Fruit fly (Drosophila melanogaster) whole organism, embryonic: Measurements from ENCODE around the gene CG16727.

Source experiments
- Asciz ChIP-seq: fragments of 200-800 bp; sonication (Bioruptor generic); optimal IDR thresholded peaks from 2 replicates; lab custom pipeline; 2017; ENCODE audit warnings: missing biosample characterization, mild to moderate bottlenecking, missing genetic modification characterization, missing genetic modification reagents
- CG10267 ChIP-seq: fragments of 200-800 bp; sonication (Bioruptor generic); optimal IDR thresholded peaks from 2 replicates; lab custom pipeline; 2018; ENCODE audit warnings: missing biosample characterization, mild to moderate bottlenecking, missing genetic modification characterization, moderate library complexity
- CG10274 ChIP-seq: fragments of 200-800 bp; sonication (Bioruptor generic); optimal IDR thresholded peaks from 3 replicates; lab custom pipeline; 2017; ENCODE audit warnings: missing biosample characterization, mild to moderate bottlenecking, missing genetic modification characterization
- CG10654 ChIP-seq: fragments of 200-800 bp; sonication (Bioruptor generic); optimal IDR thresholded peaks from 2 replicates; lab custom pipeline; 2016; ENCODE audit warnings: missing biosample characterization, missing genetic modification characterization
- CG10979 ChIP-seq: fragments of 200-800 bp; sonication (Bioruptor generic); optimal IDR thresholded peaks from 2 replicates; lab custom pipeline; 2018; ENCODE audit warnings: missing biosample characterization, mild to moderate bottlenecking, missing genetic modification characterization, moderate library complexity
- CG11398 ChIP-seq: fragments of 200-800 bp; sonication (Bioruptor generic); optimal IDR thresholded peaks from 2 replicates; lab custom pipeline; 2016; ENCODE audit warnings: missing biosample characterization, missing genetic modification characterization
- CG12219 ChIP-seq: fragments of 200-800 bp; sonication (Bioruptor generic); optimal IDR thresholded peaks from 3 replicates; lab custom pipeline; 2018; ENCODE audit warnings: missing biosample characterization, mild to moderate bottlenecking, missing genetic modification characterization
- CG12659 ChIP-seq: fragments of 200-800 bp; sonication (Bioruptor generic); optimal IDR thresholded peaks from 3 replicates; lab custom pipeline; 2017; ENCODE audit warnings: mild to moderate bottlenecking, missing biosample characterization, missing genetic modification reagents, missing genetic modification characterization
- CG13775 ChIP-seq: fragments of 200-800 bp; sonication (Bioruptor generic); optimal IDR thresholded peaks from 3 replicates; lab custom pipeline; 2017; ENCODE audit warnings: missing biosample characterization, mild to moderate bottlenecking, missing genetic modification characterization
- CG13894 ChIP-seq: fragments of 200-800 bp; sonication (Bioruptor generic); optimal IDR thresholded peaks from 3 replicates; lab custom pipeline; 2018; ENCODE audit warnings: missing biosample characterization, mild to moderate bottlenecking, missing genetic modification characterization, moderate library complexity
- CG14710 ChIP-seq: fragments of 200-800 bp; sonication (Bioruptor generic); optimal IDR thresholded peaks from 3 replicates; lab custom pipeline; 2019; ENCODE audit warnings: missing biosample characterization, mild to moderate bottlenecking, missing genetic modification characterization, moderate library complexity
- CG15011 ChIP-seq: fragments of 200-800 bp; sonication (Bioruptor generic); optimal IDR thresholded peaks from 3 replicates; lab custom pipeline; 2018; ENCODE audit warnings: missing biosample characterization, mild to moderate bottlenecking, missing genetic modification characterization
- CG15269 ChIP-seq: fragments of 200-800 bp; sonication (Bioruptor generic); optimal IDR thresholded peaks from 2 replicates; lab custom pipeline; 2018; ENCODE audit warnings: missing biosample characterization, mild to moderate bottlenecking, missing genetic modification characterization, moderate library complexity
- CG15514 ChIP-seq: fragments of 200-800 bp; sonication (Bioruptor generic); optimal IDR thresholded peaks from 3 replicates; lab custom pipeline; 2017; ENCODE audit warnings: missing biosample characterization, missing genetic modification characterization, mild to moderate bottlenecking, moderate library complexity, missing genetic modification reagents
- CG15696 ChIP-seq: fragments of 200-800 bp; sonication (Bioruptor generic); optimal IDR thresholded peaks from 2 replicates; lab custom pipeline; 2019; ENCODE audit warnings: missing biosample characterization, mild to moderate bottlenecking, missing genetic modification characterization, moderate library complexity
- CG2678 ChIP-seq: fragments of 200-800 bp; sonication (Bioruptor generic); optimal IDR thresholded peaks from 3 replicates; lab custom pipeline; 2019; ENCODE audit warnings: missing biosample characterization, mild to moderate bottlenecking, missing genetic modification characterization, moderate library complexity
- CG2712 ChIP-seq: fragments of 200-800 bp; optimal IDR thresholded peaks from 3 replicates; lab custom pipeline; 2019; ENCODE audit warnings: missing biosample characterization, mild to moderate bottlenecking, missing genetic modification characterization, moderate library complexity
- CG30403 ChIP-seq: fragments of 200-800 bp; sonication (Bioruptor generic); optimal IDR thresholded peaks from 3 replicates; lab custom pipeline; 2016; ENCODE audit warnings: missing biosample characterization, missing genetic modification characterization
- CG31441 ChIP-seq: fragments of 200-800 bp; sonication (Bioruptor generic); IDR thresholded peaks from 2 replicates; pipeline ENCODE4 v1.3.6; 2022; ENCODE audit warnings: missing biosample characterization, missing genetic modification characterization
- CG3281 ChIP-seq: fragments of 200-800 bp; sonication (Bioruptor generic); optimal IDR thresholded peaks from 3 replicates; lab custom pipeline; 2017; ENCODE audit warnings: missing biosample characterization, mild to moderate bottlenecking, missing genetic modification characterization
- CG4424 ChIP-seq: fragments of 200-800 bp; sonication (Bioruptor generic); optimal IDR thresholded peaks from 3 replicates; lab custom pipeline; 2016; ENCODE audit warnings: missing biosample characterization, missing genetic modification characterization
- CG5245 ChIP-seq: fragments of 200-800 bp; sonication (Bioruptor generic); optimal IDR thresholded peaks from 3 replicates; lab custom pipeline; 2016; ENCODE audit warnings: missing biosample characterization, missing genetic modification characterization
- CG7839 ChIP-seq: fragments of 200-800 bp; sonication (Bioruptor generic); optimal IDR thresholded peaks from 3 replicates; lab custom pipeline; 2018; ENCODE audit warnings: missing biosample characterization, mild to moderate bottlenecking, missing genetic modification characterization, moderate library complexity
- CG8359 ChIP-seq: fragments of 200-800 bp; sonication (Bioruptor generic); optimal IDR thresholded peaks from 2 replicates; lab custom pipeline; 2017; ENCODE audit warnings: missing biosample characterization, mild to moderate bottlenecking, missing genetic modification characterization, borderline replicate concordance
- CG9437 ChIP-seq: fragments of 200-800 bp; sonication (Bioruptor generic); optimal IDR thresholded peaks from 2 replicates; lab custom pipeline; 2018; ENCODE audit warnings: missing biosample characterization, mild to moderate bottlenecking, missing genetic modification characterization
- D ChIP-seq, 2 experiments: fragments of 200-800 bp in 1 of 2; fragments of >200 bp in 1 of 2; sonication (Bioruptor generic) in 1 of 2; optimal IDR thresholded peaks; 2 replicates in 1 of 2; 3 replicates in 1 of 2; lab custom pipeline; 2017; ENCODE audit warnings: mild to moderate bottlenecking in 1 of 2, missing biosample characterization in 1 of 2, missing genetic modification characterization in 1 of 2, missing genetic modification reagents in 1 of 2
- D19A ChIP-seq: fragments of 200-800 bp; optimal IDR thresholded peaks from 3 replicates; lab custom pipeline; 2019; ENCODE audit warnings: missing biosample characterization, mild to moderate bottlenecking, missing genetic modification characterization, moderate library complexity
- D19B ChIP-seq: fragments of 200-800 bp; sonication (Bioruptor generic); optimal IDR thresholded peaks from 2 replicates; lab custom pipeline; 2017; ENCODE audit warnings: missing biosample characterization, mild to moderate bottlenecking, missing genetic modification characterization
- E2f2 ChIP-seq: fragments of 200-800 bp; sonication (Bioruptor generic); IDR thresholded peaks from 2 replicates; pipeline ENCODE4 v1.3.6; 2022; ENCODE audit warnings: missing biosample characterization, missing genetic modification characterization
- Eip74EF ChIP-seq, 2 experiments: fragments of 200-800 bp in 1 of 2; fragments of >200 bp in 1 of 2; sonication (Bioruptor generic) in 1 of 2; optimal IDR thresholded peaks; 2 replicates each; lab custom pipeline; 2017 to 2019; ENCODE audit warnings: missing biosample characterization in 2 of 2, missing genetic modification characterization in 2 of 2, mild to moderate bottlenecking in 1 of 2, moderate library complexity in 1 of 2
- Hr3 ChIP-seq: fragments of 200-800 bp; sonication (Bioruptor generic); optimal IDR thresholded peaks from 3 replicates; lab custom pipeline; 2016; ENCODE audit warnings: missing biosample characterization, missing genetic modification characterization
- Meics ChIP-seq: fragments of 200-800 bp; sonication (Bioruptor generic); optimal IDR thresholded peaks from 2 replicates; lab custom pipeline; 2017; ENCODE audit warnings: missing biosample characterization, mild to moderate bottlenecking, missing genetic modification characterization
- Opbp ChIP-seq: fragments of 200-800 bp; sonication (Bioruptor generic); IDR thresholded peaks from 3 replicates; pipeline ENCODE4 v1.3.6; 2022; ENCODE audit warnings: missing biosample characterization, missing genetic modification characterization; ENCODE audit not compliant: partially characterized antibody
- PHDP ChIP-seq: fragments of 200-800 bp; sonication (Bioruptor generic); optimal IDR thresholded peaks from 3 replicates; lab custom pipeline; 2018; ENCODE audit warnings: missing biosample characterization, mild to moderate bottlenecking, missing genetic modification characterization, moderate library complexity
- croc ChIP-seq: fragments of 200-800 bp; sonication (Bioruptor generic); conservative IDR thresholded peaks from 3 replicates; pipeline ENCODE4 v1.3.6; 2022; ENCODE audit warnings: missing biosample characterization, missing genetic modification characterization
- cwo ChIP-seq: fragments of 200-800 bp; sonication (Bioruptor generic); optimal IDR thresholded peaks from 3 replicates; lab custom pipeline; 2017; ENCODE audit warnings: missing biosample characterization, missing genetic modification characterization, mild to moderate bottlenecking, moderate library complexity, missing genetic modification reagents
- dmrt99B ChIP-seq: fragments of 200-800 bp; sonication (Bioruptor generic); optimal IDR thresholded peaks from 2 replicates; lab custom pipeline; 2018; ENCODE audit warnings: missing biosample characterization, mild to moderate bottlenecking, missing genetic modification characterization, moderate library complexity
- gem ChIP-seq: fragments of 200-800 bp; sonication (Bioruptor generic); optimal IDR thresholded peaks from 2 replicates; lab custom pipeline; 2019; ENCODE audit warnings: missing biosample characterization, mild to moderate bottlenecking, missing genetic modification characterization, moderate library complexity
- lab ChIP-seq: fragments of 200-800 bp; sonication (Bioruptor generic); optimal IDR thresholded peaks from 3 replicates; lab custom pipeline; 2017; ENCODE audit warnings: missing biosample characterization, missing genetic modification characterization, mild to moderate bottlenecking, moderate library complexity, missing genetic modification reagents
- lmd ChIP-seq: fragments of 200-800 bp; sonication (Bioruptor generic); IDR thresholded peaks from 2 replicates; pipeline ENCODE4 v1.3.6; 2022; ENCODE audit warnings: missing biosample characterization, missing genetic modification characterization
- nmo ChIP-seq: fragments of 200-800 bp; sonication (Bioruptor generic); optimal IDR thresholded peaks from 2 replicates; lab custom pipeline; 2018; ENCODE audit warnings: missing biosample characterization, mild to moderate bottlenecking, missing genetic modification characterization, moderate library complexity
- prd ChIP-seq, 3 experiments: fragments of >200 bp in 2 of 3; fragments of 200-800 bp in 1 of 3; sonication (Bioruptor generic) in 1 of 3; optimal IDR thresholded peaks in 2 of 3; IDR thresholded peaks in 1 of 3; 2 replicates in 2 of 3; 3 replicates in 1 of 3; pipeline versions ENCODE4 v1.3.6 to Lab custom; 2017 to 2022; ENCODE audit warnings: missing biosample characterization in 1 of 3, missing genetic modification characterization in 1 of 3
- sens ChIP-seq: fragments of 200-800 bp; sonication (Bioruptor generic); peaks from one replicate; lab custom pipeline; 2016; ENCODE audit warnings: missing biosample characterization, missing genetic modification characterization
- tap ChIP-seq: fragments of 200-800 bp; optimal IDR thresholded peaks from 3 replicates; lab custom pipeline; 2019; ENCODE audit warnings: missing biosample characterization, mild to moderate bottlenecking, missing genetic modification characterization, moderate library complexity
- tgo ChIP-seq: fragments of 200-800 bp; sonication (Bioruptor generic); IDR thresholded peaks from 3 replicates; pipeline ENCODE4 v1.3.6; 2022; ENCODE audit warnings: missing biosample characterization, missing genetic modification characterization
- vvl ChIP-seq: fragments of 200-800 bp; sonication (Bioruptor generic); IDR thresholded peaks from 2 replicates; pipeline ENCODE4 v1.3.6; 2022; ENCODE audit warnings: missing biosample characterization, missing genetic modification characterization

The CG16727 gene

dm6 chr3R:19627792-19628522, 14.8 kb downstream of the CG16727 start (continued):
- peak; percentile 84 for TF ChIP-seq nmo (GFP tag; lab: Kevin White, UChicago)
- peak; percentile 35; the same call in 1 of the 2 replicates for TF ChIP-seq lmd (GFP tag; lab: Robert Waterston, UW)
- TF ChIP-seq CG15269 (tag; lab: Kevin White, UChicago), result peak; percentile 4
- peak; percentile 40 for TF ChIP-seq CG15514 (GFP tag; lab: Kevin White, UChicago)
- TF ChIP-seq CG13775, result peak; percentile 29
- peak in 1 of 2 experiments; percentile 53 for TF ChIP-seq Eip74EF (GFP tag; optimal IDR thresholded peaks at IDR 0.05; lab: Kevin White, UChicago)
- TF ChIP-seq CG14710 (tag; lab: Kevin White, UChicago), result peak; percentile 62
- TF ChIP-seq CG10267 (tag; lab: Kevin White, UChicago), result peak; percentile 56
- peak; percentile 67 for TF ChIP-seq cwo (GFP tag; lab: Kevin White, UChicago)
- peak; percentile 5 for TF ChIP-seq CG5245
- TF ChIP-seq CG4424 (GFP tag; lab: Kevin White, UChicago), result peak; percentile 36
- no peak for TF ChIP-seq prd (optimal IDR thresholded peaks at IDR 0.05; lab: Kevin White, UChicago)
- TF ChIP-seq prd (GFP tag; IDR thresholded peaks at IDR 0.05; lab: Robert Waterston, UW), result peak; percentile 35; the same call in 2 of the 3 replicates
- TF ChIP-seq tgo (GFP tag; lab: Robert Waterston, UW), result peak; percentile 40; the same call in 2 of the 3 replicates
- peak; percentile 9; the same call in 1 of the 2 replicates for TF ChIP-seq E2f2 (GFP tag; lab: Robert Waterston, UW)
- TF ChIP-seq CG15696 (tag; lab: Kevin White, UChicago), result peak; percentile 31
- TF ChIP-seq croc (GFP tag; lab: Robert Waterston, UW), result no peak
- TF ChIP-seq PHDP (tag; lab: Kevin White, UChicago), result no peak
- peak; percentile 72 for TF ChIP-seq dmrt99B
- no peak for TF ChIP-seq D (optimal IDR thresholded peaks at IDR 0.05; lab: Kevin White, UChicago)
- peak; percentile 45 for TF ChIP-seq D (GFP tag; optimal IDR thresholded peaks at IDR 0.05; lab: Kevin White, UChicago)
- peak; percentile 12 for TF ChIP-seq CG13894
- TF ChIP-seq CG2712 (tag; lab: Kevin White, UChicago), result peak; percentile 75
- TF ChIP-seq CG10979 (tag; lab: Kevin White, UChicago), result peak; percentile 63
- peak; percentile 8 for TF ChIP-seq CG12659 (GFP tag; lab: Kevin White, UChicago)
- TF ChIP-seq CG10274 (GFP tag; lab: Kevin White, UChicago), result peak; percentile 61
- TF ChIP-seq lab (GFP tag; lab: Kevin White, UChicago), result peak; percentile 70
- TF ChIP-seq CG3281, result peak; percentile 65
- TF ChIP-seq CG9437 (GFP tag; lab: Kevin White, UChicago), result peak; percentile 35
- TF ChIP-seq Meics (GFP tag; lab: Kevin White, UChicago), result peak; percentile 69
- TF ChIP-seq CG12219, result no peak
- no peak for TF ChIP-seq Opbp
- TF ChIP-seq gem, result peak; percentile 50
- peak; percentile 63 for TF ChIP-seq CG31441
- peak; percentile 76 for TF ChIP-seq CG7839 (tag; lab: Kevin White, UChicago)
- peak; percentile 92 for TF ChIP-seq D19B
- peak; percentile 50 for TF ChIP-seq tap
- peak; percentile 30 for TF ChIP-seq CG30403 (GFP tag; lab: Kevin White, UChicago)
- peak; percentile 52 for TF ChIP-seq Asciz (GFP tag; lab: Kevin White, UChicago)
- TF ChIP-seq CG8359 (GFP tag; lab: Kevin White, UChicago), result peak; percentile 37
- peak; percentile 77 for TF ChIP-seq CG2678 (tag; lab: Kevin White, UChicago)
- peak; percentile 2 for TF ChIP-seq Hr3 (GFP tag; lab: Kevin White, UChicago)
- 0 out of 2 replicates have a peak, but pooled peaks have one; percentile 28 for TF ChIP-seq vvl
- no peak for TF ChIP-seq CG11398 (GFP tag; lab: Kevin White, UChicago)
- TF ChIP-seq D19A, result peak; percentile 56
- peak; percentile 72 for TF ChIP-seq sens (GFP tag; lab: Kevin White, UChicago)
- peak; percentile 43 for TF ChIP-seq CG15011 (GFP tag; lab: Kevin White, UChicago)
- TF ChIP-seq CG10654 (GFP tag; lab: Kevin White, UChicago), result peak; percentile 52
